Worm (Caenorhabditis elegans): ENCODE measurements around the gene lelo-4.

Gene lelo-4

DNA sequence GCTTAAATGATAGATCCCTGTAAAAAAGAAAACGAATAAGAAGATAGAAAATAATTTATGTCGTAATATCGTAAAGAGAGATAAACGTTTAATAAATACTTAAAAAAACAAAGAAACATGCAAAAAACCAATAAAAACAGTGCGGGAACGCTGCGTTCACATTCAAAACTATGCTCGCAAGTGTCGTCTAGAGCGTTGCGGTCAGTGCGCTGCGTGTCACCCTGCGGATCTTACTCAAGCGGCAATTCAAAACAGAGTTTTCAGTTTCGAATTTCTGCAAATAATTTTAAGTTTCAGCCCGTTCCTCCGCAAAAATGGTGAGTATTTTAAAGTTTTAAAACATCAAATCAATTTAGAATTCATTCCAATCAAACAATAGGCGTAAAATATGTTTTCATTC, at the start of gene lelo-4, which contains the start of gene tiar-1:
Gene lelo-4 (plus strand): TSS at position 118 of the 400 bp plus-strand sequence.
Gene tiar-1 (minus strand): TSS at position 17 of the 400 bp plus-strand sequence.
- TF ChIP-seq lir-3 (tag; optimal IDR thresholded peaks at IDR 0.05): no peak
- TF ChIP-seq Y105C5A.15 (GFP tag; IDR thresholded peaks at IDR 0.05): no peak
- TF ChIP-seq nhr-42 (GFP tag; IDR thresholded peaks at IDR 0.05): no peak
- no peak for TF ChIP-seq Y48G9A.11 (GFP tag; IDR thresholded peaks at IDR 0.05)
- no peak for TF ChIP-seq nhr-10 (tag; optimal IDR thresholded peaks at IDR 0.05)
- no peak for TF ChIP-seq nhr-102 (tag; optimal IDR thresholded peaks at IDR 0.05)
- TF ChIP-seq R02D3.7 (tag; optimal IDR thresholded peaks at IDR 0.05): no peak
- peak in 1 of 2 experiments; percentile 45 for TF ChIP-seq hif-1 (tag; optimal IDR thresholded peaks at IDR 0.05)
- TF ChIP-seq sdz-12 (GFP tag; optimal IDR thresholded peaks at IDR 0.05): no peak
- no peak for TF ChIP-seq daf-19 (GFP tag; conservative IDR thresholded peaks at IDR 0.05)
- no peak for TF ChIP-seq jun-1 (tag; optimal IDR thresholded peaks at IDR 0.05)
- no peak for TF ChIP-seq madf-5 (GFP tag; IDR thresholded peaks at IDR 0.05)
- no peak for TF ChIP-seq egl-43 (GFP tag; IDR thresholded peaks at IDR 0.05)
- TF ChIP-seq mxl-2 (GFP tag; conservative IDR thresholded peaks at IDR 0.05): no peak
- no peak for TF ChIP-seq ctbp-1 (GFP tag; IDR thresholded peaks at IDR 0.05)
- TF ChIP-seq rbr-2 (tag; optimal IDR thresholded peaks at IDR 0.05): peak; percentile 35
- no peak for TF ChIP-seq fos-1 (tag; optimal IDR thresholded peaks at IDR 0.05)
- TF ChIP-seq aha-1 (tag): no peak
- TF ChIP-seq unc-62 (GFP tag; optimal IDR thresholded peaks at IDR 0.05 in 1 of 2): peak in 1 of 2 experiments; percentile 87
- TF ChIP-seq unc-62 (tag; optimal IDR thresholded peaks at IDR 0.05): no peak
- peak; percentile 38 for TF ChIP-seq nhr-6 (tag; optimal IDR thresholded peaks at IDR 0.05)
- TF ChIP-seq fkh-10 (GFP tag; optimal IDR thresholded peaks at IDR 0.05): no peak
- TF ChIP-seq nhr-76 (tag; optimal IDR thresholded peaks at IDR 0.05): no peak
- no peak for TF ChIP-seq nhr-41 (GFP tag; IDR thresholded peaks at IDR 0.05)
- TF ChIP-seq mxl-3 (GFP tag; optimal IDR thresholded peaks at IDR 0.05): no peak
- peak; percentile 51 for TF ChIP-seq hlh-30 (tag; optimal IDR thresholded peaks at IDR 0.05; ENCODE audit: insufficient read depth)
- no peak for TF ChIP-seq mdt-29 (GFP tag; IDR thresholded peaks at IDR 0.05)
- peak in 1 of 2 experiments; percentile 83 for TF ChIP-seq lsy-2 (tag; optimal IDR thresholded peaks at IDR 0.05)
- TF ChIP-seq mep-1 (tag; optimal IDR thresholded peaks at IDR 0.05): peak; percentile 55
- peak; percentile 90 for TF ChIP-seq dpl-1 (GFP tag; optimal IDR thresholded peaks at IDR 0.05)
- TF ChIP-seq nhr-237 (tag; optimal IDR thresholded peaks at IDR 0.05): no peak
- TF ChIP-seq madf-9 (GFP tag; conservative IDR thresholded peaks at IDR 0.05): no peak
- TF ChIP-seq pha-4 (GFP tag; IDR thresholded peaks at IDR 0.05): no peak
- TF ChIP-seq pha-4 (tag; optimal IDR thresholded peaks at IDR 0.05): peak; percentile 85
- TF ChIP-seq Y5F2A.4 (GFP tag; optimal IDR thresholded peaks at IDR 0.05): no peak
- no peak for TF ChIP-seq F26F4.8 (GFP tag; conservative IDR thresholded peaks at IDR 0.05)
- no peak for TF ChIP-seq lin-1 (GFP tag; IDR thresholded peaks at IDR 0.05)
- TF ChIP-seq hlh-11 (tag; optimal IDR thresholded peaks at IDR 0.05): peak; percentile 44
- TF ChIP-seq F37D6.2 (tag; optimal IDR thresholded peaks at IDR 0.05): no peak
- TF ChIP-seq ceh-62 (tag; optimal IDR thresholded peaks at IDR 0.05): no peak
- TF ChIP-seq snpc-4 (tag; optimal IDR thresholded peaks at IDR 0.05): no peak
- TF ChIP-seq nhr-111 (GFP tag; optimal IDR thresholded peaks at IDR 0.05): no peak
- no peak for TF ChIP-seq daf-12 (tag; optimal IDR thresholded peaks at IDR 0.05)
- no peak for TF ChIP-seq nhr-48 (tag; optimal IDR thresholded peaks at IDR 0.05)
- no peak for TF ChIP-seq D1046.2 (GFP tag; IDR thresholded peaks at IDR 0.05)
- TF ChIP-seq ama-1 (optimal IDR thresholded peaks at IDR 0.05): peak; percentile 47
- no peak for TF ChIP-seq lim-7 (GFP tag; IDR thresholded peaks at IDR 0.05)
- TF ChIP-seq lin-38 (GFP tag; IDR thresholded peaks at IDR 0.05): peak; percentile 53
- no peak for TF ChIP-seq vab-7 (GFP tag; IDR thresholded peaks at IDR 0.05)
- peak; percentile 58 for TF ChIP-seq dve-1 (tag; optimal IDR thresholded peaks at IDR 0.05; ENCODE audit: insufficient read depth)
- TF ChIP-seq tra-1 (GFP tag; IDR thresholded peaks at IDR 0.05): no peak
- TF ChIP-seq daf-16 (GFP tag; optimal IDR thresholded peaks at IDR 0.05): no peak
- peak; percentile 48 for TF ChIP-seq daf-16 (tag; optimal IDR thresholded peaks at IDR 0.05)
